Worm (Caenorhabditis elegans): ENCODE results near the gene F21H7.5.

The F21H7.5 gene

ce11 chrV:16233624-16234023 lies 3.7 kb upstream of the F21H7.5 start, which contains the start of gene clec-233:
clec-233 (plus strand) TSS chrV:16233924.
- no peak for TF ChIP-seq nhr-237 (tag; optimal IDR thresholded peaks at IDR 0.05)
- no peak for TF ChIP-seq ama-1 (optimal IDR thresholded peaks at IDR 0.05)
- TF ChIP-seq nhr-25 (tag; optimal IDR thresholded peaks at IDR 0.05), result no peak
- no peak for TF ChIP-seq elt-1 (tag; optimal IDR thresholded peaks at IDR 0.05)
- TF ChIP-seq aly-2 (tag; optimal IDR thresholded peaks at IDR 0.05), result no peak
- no peak for TF ChIP-seq nhr-12 (tag; optimal IDR thresholded peaks at IDR 0.05)
- no peak for TF ChIP-seq lin-11 (tag; optimal IDR thresholded peaks at IDR 0.05)
- TF ChIP-seq mbf-1 (tag; optimal IDR thresholded peaks at IDR 0.05), result no peak
- TF ChIP-seq nhr-21 (tag; optimal IDR thresholded peaks at IDR 0.05), result no peak
- no peak for TF ChIP-seq R02D3.7 (tag; optimal IDR thresholded peaks at IDR 0.05)

- TF ChIP-seq ceh-82 (tag; optimal IDR thresholded peaks at IDR 0.05), result no peak
- TF ChIP-seq ztf-4 (tag; optimal IDR thresholded peaks at IDR 0.05), result no peak
- TF ChIP-seq F13H6.1 (tag; optimal IDR thresholded peaks at IDR 0.05), result no peak
- TF ChIP-seq nhr-77 (tag; optimal IDR thresholded peaks at IDR 0.05), result no peak
- TF ChIP-seq mab-5 (tag; optimal IDR thresholded peaks at IDR 0.05), result no peak
- no peak for TF ChIP-seq fos-1 (tag; optimal IDR thresholded peaks at IDR 0.05)
- TF ChIP-seq alr-1 (tag; optimal IDR thresholded peaks at IDR 0.05), result no peak
- no peak for TF ChIP-seq dmd-4 (tag; optimal IDR thresholded peaks at IDR 0.05)
- TF ChIP-seq aly-2 (tag; optimal IDR thresholded peaks at IDR 0.05), result no peak
- TF ChIP-seq peb-1 (tag; optimal IDR thresholded peaks at IDR 0.05), result no peak
- TF ChIP-seq mdl-1 (tag; optimal IDR thresholded peaks at IDR 0.05), result no peak
- no peak for TF ChIP-seq lin-11 (tag; optimal IDR thresholded peaks at IDR 0.05)
- TF ChIP-seq elt-3 (tag; optimal IDR thresholded peaks at IDR 0.05), result no peak
These were observed 2.2 kb upstream of the F21H7.5 start, which contains the start of gene F21H7.3 for ce11 chrV:16235135-16235534. F21H7.3 (minus strand) TSS chrV:16235235.

- TF ChIP-seq mab-5 (tag; optimal IDR thresholded peaks at IDR 0.05) (no peak), ztf-4 (tag; optimal IDR thresholded peaks at IDR 0.05) (no peak), nhr-237 (tag; optimal IDR thresholded peaks at IDR 0.05) (no peak), R02D3.7 (tag; optimal IDR thresholded peaks at IDR 0.05) (no peak), skn-1 (tag; optimal IDR thresholded peaks at IDR 0.05) (no peak), nhr-11 (tag; optimal IDR thresholded peaks at IDR 0.05) (no peak), ztf-1 (GFP tag; conservative IDR thresholded peaks at IDR 0.05) (no peak), snpc-4 (tag; optimal IDR thresholded peaks at IDR 0.05) (no peak)
These were observed 1.7 kb upstream of the F21H7.5 start, which contains the start of gene srh-98 for ce11 chrV:16235647-16236046. srh-98 (minus strand) TSS chrV:16235747.

- no peak for TF ChIP-seq zag-1 (tag; optimal IDR thresholded peaks at IDR 0.05)
- no peak for TF ChIP-seq snpc-4 (tag; optimal IDR thresholded peaks at IDR 0.05)
- no peak for TF ChIP-seq lin-13 (GFP tag; optimal IDR thresholded peaks at IDR 0.05)
- no peak for TF ChIP-seq nhr-21 (tag; optimal IDR thresholded peaks at IDR 0.05)
- no peak for TF ChIP-seq nhr-77 (tag; optimal IDR thresholded peaks at IDR 0.05)
- TF ChIP-seq unc-39 (tag; optimal IDR thresholded peaks at IDR 0.05), result no peak
- TF ChIP-seq mab-5 (tag; optimal IDR thresholded peaks at IDR 0.05), result no peak
- TF ChIP-seq mbf-1 (tag; optimal IDR thresholded peaks at IDR 0.05), result no peak
- TF ChIP-seq unc-62 (GFP tag; optimal IDR thresholded peaks at IDR 0.05), result no peak
- no peak for TF ChIP-seq elt-1 (tag; optimal IDR thresholded peaks at IDR 0.05)
- TF ChIP-seq skn-1 (tag; optimal IDR thresholded peaks at IDR 0.05), result no peak
- TF ChIP-seq nhr-129 (tag; optimal IDR thresholded peaks at IDR 0.05), result no peak
- TF ChIP-seq nhr-12 (tag; optimal IDR thresholded peaks at IDR 0.05), result no peak
- TF ChIP-seq nhr-11 (tag; optimal IDR thresholded peaks at IDR 0.05), result no peak
- TF ChIP-seq fos-1 (tag; optimal IDR thresholded peaks at IDR 0.05), result no peak
- TF ChIP-seq lsy-2 (tag; optimal IDR thresholded peaks at IDR 0.05), result no peak
These were observed 6.8 kb downstream of the F21H7.5 start, which contains the start of gene srh-104 for ce11 chrV:16244078-16244477. srh-104 (minus strand) TSS chrV:16244178.

- TF ChIP-seq ceh-16 (tag; optimal IDR thresholded peaks at IDR 0.05) (no peak), nhr-12 (tag; optimal IDR thresholded peaks at IDR 0.05) (no peak), elt-1 (tag; optimal IDR thresholded peaks at IDR 0.05) (no peak), nhr-23 (tag; optimal IDR thresholded peaks at IDR 0.05) (no peak), nhr-129 (tag; optimal IDR thresholded peaks at IDR 0.05) (no peak), nhr-77 (tag; optimal IDR thresholded peaks at IDR 0.05) (no peak), skn-1 (tag; optimal IDR thresholded peaks at IDR 0.05) (no peak), mbf-1 (tag; optimal IDR thresholded peaks at IDR 0.05) (no peak), lin-39 (tag; optimal IDR thresholded peaks at IDR 0.05) (no peak), nhr-25 (tag; optimal IDR thresholded peaks at IDR 0.05) (no peak), elt-3 (tag; optimal IDR thresholded peaks at IDR 0.05) (no peak), blmp-1 (tag; optimal IDR thresholded peaks at IDR 0.05; ENCODE audit: insufficient read depth) (no peak), snpc-4 (tag; optimal IDR thresholded peaks at IDR 0.05) (no peak)
These were observed 9.3 kb downstream of the F21H7.5 start, which contains the start of gene srh-95 for ce11 chrV:16246579-16246978. srh-95 (plus strand) TSS chrV:16246879.

Data from whole organism, L2 larva.